Fruit fly (Drosophila melanogaster) whole organism, prepupa: Measurements from ENCODE around the gene dpr10.
A peak's percentile ranks its signal among the peaks of the same experiment; 100 is the strongest.

Experiments used
- CG11902 ChIP-seq: fragments of 200-800 bp; sonication (Bioruptor generic); optimal IDR thresholded peaks from 3 replicates; lab custom pipeline; 2016; ENCODE audit warnings: missing biosample characterization, missing genetic modification characterization
- CG3032 ChIP-seq: fragments of 200-800 bp; optimal IDR thresholded peaks from 2 replicates; lab custom pipeline; 2019; ENCODE audit warnings: missing biosample characterization, mild to moderate bottlenecking, missing genetic modification characterization, moderate library complexity
- CG34406 ChIP-seq: fragments of 200-800 bp; sonication (Bioruptor generic); optimal IDR thresholded peaks from 3 replicates; lab custom pipeline; 2016; ENCODE audit warnings: missing biosample characterization, missing genetic modification characterization
- CG4318 ChIP-seq: fragments of 200-800 bp; sonication (Bioruptor generic); optimal IDR thresholded peaks from 3 replicates; lab custom pipeline; 2017; ENCODE audit warnings: missing biosample characterization, mild to moderate bottlenecking, missing genetic modification characterization
- CG6163 ChIP-seq: fragments of 200-800 bp; sonication (Bioruptor generic); IDR thresholded peaks from 3 replicates; pipeline ENCODE4 v1.3.6; 2022; ENCODE audit warnings: missing biosample characterization, missing genetic modification characterization
- CG6808 ChIP-seq: fragments of 200-800 bp; sonication (Bioruptor generic); optimal IDR thresholded peaks from 3 replicates; lab custom pipeline; 2017; ENCODE audit warnings: missing biosample characterization, missing genetic modification characterization, mild to moderate bottlenecking, moderate library complexity, missing genetic modification reagents
- CG8119 ChIP-seq: fragments of 200-800 bp; sonication (Bioruptor generic); IDR thresholded peaks from 3 replicates; pipeline ENCODE4 v1.3.6; 2022; ENCODE audit warnings: missing biosample characterization, missing genetic modification characterization
- Eip93F ChIP-seq: fragments of 200-800 bp; sonication (Bioruptor generic); optimal IDR thresholded peaks from 2 replicates; lab custom pipeline; 2016; ENCODE audit warnings: missing biosample characterization, mild to moderate bottlenecking, missing genetic modification characterization
- Hr38 ChIP-seq: sonication (Bioruptor generic); optimal IDR thresholded peaks from 2 replicates; lab custom pipeline; 2016; ENCODE audit warnings: missing biosample characterization, missing genetic modification characterization
- OdsH ChIP-seq: fragments of 200-800 bp; sonication (Bioruptor generic); optimal IDR thresholded peaks from 3 replicates; lab custom pipeline; 2016; ENCODE audit warnings: missing biosample characterization, missing genetic modification characterization
- Sox15 ChIP-seq: fragments of 200-800 bp; sonication (Bioruptor generic); optimal IDR thresholded peaks from 3 replicates; lab custom pipeline; 2016; ENCODE audit warnings: missing biosample characterization, missing genetic modification characterization
- svp ChIP-seq: fragments of 200-800 bp; sonication (Bioruptor generic); peaks from one replicate; lab custom pipeline; 2016; ENCODE audit warnings: missing biosample characterization, missing genetic modification characterization

DNA sequence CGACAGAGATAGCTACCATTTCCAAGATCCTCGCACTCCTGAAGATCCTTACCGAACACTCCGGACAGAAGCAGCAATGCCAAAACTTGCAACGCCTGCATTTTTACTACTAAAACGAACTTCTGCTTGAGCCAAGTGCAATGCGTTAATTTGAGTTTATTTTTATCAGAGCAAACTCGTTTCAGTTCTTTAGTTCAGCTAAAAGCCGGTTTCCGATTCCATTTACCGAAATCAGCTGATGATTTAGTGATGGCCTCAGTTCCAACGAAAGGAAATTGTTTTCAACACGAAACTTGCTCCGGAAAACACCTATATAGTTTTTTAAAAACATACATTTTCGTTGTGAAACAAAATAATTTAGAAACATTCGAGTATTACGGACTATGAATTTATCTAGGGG lies 34.2 kb upstream of the dpr10 start, which contains the start of gene CG32055:
- no peak for TF ChIP-seq CG11902 (GFP tag; lab: Kevin White, UChicago)
- TF ChIP-seq CG3032 (tag; lab: Kevin White, UChicago) = no peak
- peak; percentile 53 for TF ChIP-seq svp (GFP tag; lab: Kevin White, UChicago)
- TF ChIP-seq Eip93F = no peak
- no peak for TF ChIP-seq OdsH (GFP tag; lab: Kevin White, UChicago)
- no peak for TF ChIP-seq Hr38 (GFP tag; lab: Kevin White, UChicago)
- no peak for TF ChIP-seq CG4318
- TF ChIP-seq CG6808 (GFP tag; lab: Kevin White, UChicago) = no peak
- TF ChIP-seq CG6163 (GFP tag; lab: Robert Waterston, UW) = no peak
- no peak for TF ChIP-seq CG8119 (GFP tag; lab: Robert Waterston, UW)
- TF ChIP-seq CG34406 = no peak
- no peak for TF ChIP-seq Sox15
